Worm (Caenorhabditis elegans) whole organism, midembryonic: ENCODE data around the gene gro-1.

ENCODE experiments used
- T22C8.4 ChIP-seq: fragments of 200-800 bp; sonication (Bioruptor generic); IDR thresholded peaks from 2 replicates; pipeline ENCODE4 v1.3.6; 2022; ENCODE audit warnings: missing genetic modification characterization, missing compliant biosample characterization
- cog-1 ChIP-seq: sonication (generic microtip); optimal IDR thresholded peaks from 2 replicates; lab custom pipeline; 2016; ENCODE audit warnings: missing genetic modification characterization, missing compliant biosample characterization
- flt-1 ChIP-seq: fragments of 200-800 bp; sonication (Bioruptor generic); IDR thresholded peaks from 2 replicates; pipeline ENCODE4 v1.3.6; 2022; ENCODE audit warnings: missing genetic modification characterization, missing compliant biosample characterization
- klf-2 ChIP-seq: fragments of 200-800 bp; sonication (Bioruptor generic); conservative IDR thresholded peaks from 2 replicates; pipeline ENCODE4 v1.3.6; 2022; ENCODE audit warnings: missing genetic modification reagents, missing genetic modification characterization, missing compliant biosample characterization
- med-1 ChIP-seq: sonication (generic microtip); optimal IDR thresholded peaks from 2 replicates; lab custom pipeline; 2017; ENCODE audit warnings: missing genetic modification characterization, mild to moderate bottlenecking, missing compliant biosample characterization, antibody characterized with exemption, missing genetic modification reagents; ENCODE audit not compliant: insufficient read depth
- ref-1 ChIP-seq: fragments of 200-800 bp; sonication (Bioruptor generic); conservative IDR thresholded peaks from 2 replicates; pipeline ENCODE4 v1.3.6; 2022; ENCODE audit warnings: missing genetic modification reagents, missing genetic modification characterization, missing compliant biosample characterization
- tab-1 ChIP-seq: fragments of 200-800 bp; sonication (Bioruptor generic); IDR thresholded peaks from 2 replicates; pipeline ENCODE4 v1.3.6; 2022; ENCODE audit warnings: missing genetic modification characterization, missing compliant biosample characterization
- ztf-23 ChIP-seq: fragments of 200-800 bp; sonication (Bioruptor generic); IDR thresholded peaks from 2 replicates; pipeline ENCODE4 v1.3.6; 2022; ENCODE audit warnings: missing genetic modification reagents, missing genetic modification characterization, missing compliant biosample characterization
- ztf-29 ChIP-seq: fragments of 200-800 bp; sonication (Bioruptor generic); IDR thresholded peaks from 2 replicates; pipeline ENCODE4 v1.3.6; 2022; ENCODE audit warnings: missing genetic modification reagents, missing genetic modification characterization, missing compliant biosample characterization

gro-1 gene

DNA sequence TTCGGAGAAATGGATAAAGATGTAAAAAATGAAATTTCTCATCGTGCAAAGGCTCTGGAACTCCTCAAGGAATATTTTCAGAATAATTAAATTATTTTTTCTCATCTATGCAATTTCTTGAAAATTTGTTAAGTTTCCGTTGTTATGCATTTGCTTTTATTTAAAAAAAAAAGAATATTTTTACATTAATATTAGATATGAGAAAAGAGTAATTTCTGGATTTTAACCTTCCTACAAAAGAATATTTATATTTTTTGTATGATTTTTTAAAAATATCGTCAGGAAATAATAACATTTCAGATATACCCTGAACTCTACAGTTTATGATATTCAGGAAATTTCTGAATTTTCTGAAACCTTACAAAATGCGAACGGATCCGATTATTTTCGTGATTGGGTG is at the start of gene gro-1:
Gene gro-1 (plus strand): TSS at position 301 of the 400 bp plus-strand sequence.
- no peak for TF ChIP-seq ztf-29 (GFP tag; lab: Robert Waterston, UW)
- TF ChIP-seq med-1 (GFP tag; lab: Kevin White, UChicago) = no peak

DNA sequence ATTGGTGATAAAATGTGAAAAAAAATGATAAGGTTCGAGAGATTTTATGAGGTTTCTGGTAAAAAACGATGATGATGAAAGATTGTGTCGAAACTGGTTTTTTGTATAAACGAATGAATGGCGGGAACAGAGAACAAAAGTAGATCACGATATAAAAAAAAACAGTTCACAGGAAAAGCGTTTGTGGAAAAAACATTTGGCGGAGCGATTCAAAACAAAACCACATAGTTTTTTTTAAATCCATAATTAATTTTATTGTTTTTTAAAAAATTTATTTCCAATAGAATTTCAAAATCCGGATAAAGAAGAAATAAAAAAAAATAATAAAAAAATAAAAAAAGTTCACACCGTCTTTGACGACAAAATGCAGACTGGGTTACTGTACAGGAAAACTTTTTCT is 49.5 kb upstream of the gro-1 start, which contains the start of gene ZC155.4:
Gene ZC155.4 (minus strand): TSS at position 101 of the 400 bp plus-strand sequence.
- TF ChIP-seq ztf-23 (GFP tag; lab: Robert Waterston, UW) = no peak
- TF ChIP-seq klf-2 (GFP tag; lab: Robert Waterston, UW) = no peak
- TF ChIP-seq ztf-29 (GFP tag; lab: Robert Waterston, UW) = no peak
- TF ChIP-seq ref-1 (GFP tag; lab: Robert Waterston, UW) = no peak
- TF ChIP-seq flt-1 = no peak
- TF ChIP-seq med-1 (GFP tag; lab: Kevin White, UChicago) = no peak
- no peak for TF ChIP-seq cog-1 (tag; lab: Kevin White, UChicago)
- TF ChIP-seq T22C8.4 = no peak
- TF ChIP-seq tab-1 (GFP tag; lab: Robert Waterston, UW) = no peak

DNA sequence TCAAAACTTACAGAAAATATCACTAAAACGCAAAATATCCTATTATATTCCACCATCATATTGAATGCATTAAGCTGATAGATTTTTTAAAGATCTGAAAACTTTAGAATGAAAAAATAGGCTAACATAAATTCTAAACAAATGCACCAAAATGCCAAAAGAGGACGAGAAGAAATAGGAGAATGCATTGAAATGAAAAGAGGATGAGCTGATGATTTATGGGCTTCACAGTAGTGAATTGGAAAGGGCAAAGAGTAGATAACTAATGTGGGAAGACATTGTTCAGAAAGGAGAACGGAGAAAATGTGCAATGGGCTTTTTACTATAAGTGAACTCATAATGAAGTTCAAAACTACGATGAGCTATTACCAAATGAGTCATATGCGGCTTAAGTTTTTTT is 47.4 kb upstream of the gro-1 start, which contains the start of gene cutl-19:
Gene cutl-19 (minus strand): TSS at position 101 of the 400 bp plus-strand sequence.
- TF ChIP-seq cog-1 (tag; lab: Kevin White, UChicago) = no peak
- no peak for TF ChIP-seq klf-2 (GFP tag; lab: Robert Waterston, UW)
- no peak for TF ChIP-seq T22C8.4
- no peak for TF ChIP-seq flt-1
- TF ChIP-seq ztf-23 (GFP tag; lab: Robert Waterston, UW) = no peak
- TF ChIP-seq med-1 (GFP tag; lab: Kevin White, UChicago) = no peak
- TF ChIP-seq ref-1 (GFP tag; lab: Robert Waterston, UW) = no peak
- no peak for TF ChIP-seq tab-1 (GFP tag; lab: Robert Waterston, UW)
- no peak for TF ChIP-seq ztf-29 (GFP tag; lab: Robert Waterston, UW)

DNA sequence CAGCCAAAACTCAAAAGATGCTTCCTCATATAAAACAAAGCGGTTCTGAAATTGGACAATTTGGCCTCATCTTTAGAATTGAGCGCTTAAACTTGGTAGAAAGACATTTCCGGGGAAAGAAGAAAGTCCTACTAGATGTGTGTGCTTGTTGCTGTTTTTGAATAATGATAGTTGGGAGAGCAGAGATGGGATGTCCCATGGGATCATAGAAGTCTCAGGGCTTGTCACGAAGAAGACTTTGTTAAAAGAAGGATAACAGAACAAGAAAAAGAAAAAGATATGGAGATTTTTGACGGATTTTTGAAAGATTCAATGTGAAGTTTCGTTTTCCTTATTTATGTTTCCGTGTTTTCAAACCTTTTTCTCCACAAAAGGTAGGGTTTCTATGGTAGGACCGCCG is 46.2 kb upstream of the gro-1 start, which contains the start of gene ZC155.2:
Gene ZC155.2 (plus strand): TSS at position 301 of the 400 bp plus-strand sequence.
- no peak for TF ChIP-seq med-1 (GFP tag; lab: Kevin White, UChicago)
- no peak for TF ChIP-seq ref-1 (GFP tag; lab: Robert Waterston, UW)
- TF ChIP-seq T22C8.4 = no peak
- no peak for TF ChIP-seq flt-1
- no peak for TF ChIP-seq ztf-29 (GFP tag; lab: Robert Waterston, UW)
- no peak for TF ChIP-seq ztf-23 (GFP tag; lab: Robert Waterston, UW)
- no peak for TF ChIP-seq klf-2 (GFP tag; lab: Robert Waterston, UW)
- TF ChIP-seq tab-1 (GFP tag; lab: Robert Waterston, UW) = no peak
- no peak for TF ChIP-seq cog-1 (tag; lab: Kevin White, UChicago)

DNA sequence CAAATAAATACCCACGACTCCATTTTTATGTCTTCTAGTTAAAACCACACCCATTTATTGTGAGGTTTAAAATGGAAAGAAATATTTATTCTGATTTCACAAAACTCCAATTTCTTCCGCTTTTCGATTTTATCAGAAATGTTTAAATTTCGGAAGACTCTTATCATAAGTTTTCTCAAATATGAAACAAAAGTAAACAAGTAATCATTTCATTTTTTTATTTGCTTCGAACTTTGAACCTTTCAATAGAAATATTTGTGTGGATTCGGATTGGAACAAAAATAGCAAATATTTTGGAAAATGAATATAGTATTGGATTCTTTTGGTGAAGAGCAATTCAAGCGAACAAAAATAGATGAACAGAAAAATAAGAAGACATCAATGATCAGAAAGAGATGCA is 43.1 kb upstream of the gro-1 start:
- TF ChIP-seq ztf-23 (GFP tag; lab: Robert Waterston, UW) (no peak), klf-2 (GFP tag; lab: Robert Waterston, UW) (no peak), flt-1 (no peak), med-1 (GFP tag; lab: Kevin White, UChicago) (no peak), tab-1 (GFP tag; lab: Robert Waterston, UW) (no peak), ref-1 (GFP tag; lab: Robert Waterston, UW) (no peak), T22C8.4 (no peak), cog-1 (tag; lab: Kevin White, UChicago) (no peak), ztf-29 (GFP tag; lab: Robert Waterston, UW) (no peak)

DNA sequence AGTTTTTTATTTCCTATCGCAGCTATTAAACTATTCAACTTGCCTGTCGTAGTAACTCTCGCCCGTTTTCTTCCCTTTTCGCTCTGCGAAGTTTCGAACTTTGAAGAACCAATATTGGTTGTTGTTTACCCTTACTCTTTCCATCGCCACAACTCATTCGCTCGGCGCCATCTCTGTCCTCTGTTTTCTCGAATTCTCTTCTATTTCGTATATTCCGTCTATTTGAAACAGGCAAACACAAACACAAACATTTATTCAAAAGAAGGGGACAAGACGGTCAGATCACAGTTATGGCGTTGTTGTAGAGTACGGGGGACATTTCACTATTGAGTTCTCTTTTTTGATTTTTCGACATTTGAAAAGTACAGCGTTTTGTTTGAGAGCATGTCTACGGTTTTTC is 42.1 kb upstream of the gro-1 start:
- no peak for TF ChIP-seq med-1 (GFP tag; lab: Kevin White, UChicago)
- TF ChIP-seq ztf-23 (GFP tag; lab: Robert Waterston, UW) = no peak
- no peak for TF ChIP-seq flt-1
- TF ChIP-seq ztf-29 (GFP tag; lab: Robert Waterston, UW) = no peak
- no peak for TF ChIP-seq T22C8.4
- no peak for TF ChIP-seq klf-2 (GFP tag; lab: Robert Waterston, UW)
- TF ChIP-seq tab-1 (GFP tag; lab: Robert Waterston, UW) = no peak
- no peak for TF ChIP-seq ref-1 (GFP tag; lab: Robert Waterston, UW)
- no peak for TF ChIP-seq cog-1 (tag; lab: Kevin White, UChicago)

DNA sequence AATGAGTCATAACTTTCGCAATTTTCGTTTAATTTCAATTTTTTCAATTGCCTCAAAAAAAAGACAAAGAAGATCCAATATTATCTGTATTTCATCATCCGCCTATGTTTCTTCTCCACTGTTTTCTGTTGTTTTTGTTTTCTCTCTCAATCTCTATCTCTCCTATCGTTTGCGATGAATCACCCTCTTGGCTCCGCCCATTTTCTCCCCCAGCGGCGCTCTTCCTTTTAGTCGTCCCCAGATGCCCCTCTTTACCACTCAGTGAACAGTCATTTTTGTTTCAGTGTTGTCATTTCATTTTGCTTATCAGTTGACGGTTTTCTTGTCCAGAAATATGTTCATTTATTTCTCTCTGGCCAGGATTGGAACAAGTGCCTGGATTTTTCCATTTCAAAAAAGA is 40.0 kb upstream of the gro-1 start:
- TF ChIP-seq ztf-29 (GFP tag; lab: Robert Waterston, UW) (no peak), T22C8.4 (no peak)

DNA sequence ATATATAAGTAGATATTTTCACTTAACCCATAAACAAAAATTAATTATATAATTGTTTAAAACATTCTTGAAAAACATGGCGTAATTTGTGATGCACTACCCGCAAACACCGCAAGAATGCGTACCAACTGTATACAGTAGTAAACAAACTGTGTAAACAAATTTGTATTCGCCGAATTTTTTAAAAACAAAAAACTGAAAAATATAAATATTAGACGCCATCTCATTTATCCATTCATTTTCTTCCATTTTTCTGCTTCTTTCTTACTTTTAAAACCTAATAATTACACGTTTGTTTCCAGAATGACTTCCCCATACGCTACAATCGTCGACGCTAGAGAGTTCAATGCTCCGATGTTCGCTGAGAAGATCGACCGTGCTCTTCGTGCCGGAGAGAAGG is 39.6 kb upstream of the gro-1 start, which contains the start of gene nex-1:
Gene nex-1 (plus strand): TSS at position 301 of the 400 bp plus-strand sequence.
- no peak for TF ChIP-seq ref-1 (GFP tag; lab: Robert Waterston, UW)
- no peak for TF ChIP-seq flt-1
- no peak for TF ChIP-seq tab-1 (GFP tag; lab: Robert Waterston, UW)
- no peak for TF ChIP-seq klf-2 (GFP tag; lab: Robert Waterston, UW)
- TF ChIP-seq med-1 (GFP tag; lab: Kevin White, UChicago) = no peak
- no peak for TF ChIP-seq T22C8.4
- no peak for TF ChIP-seq ztf-23 (GFP tag; lab: Robert Waterston, UW)
- TF ChIP-seq ztf-29 (GFP tag; lab: Robert Waterston, UW) = no peak
- no peak for TF ChIP-seq cog-1 (tag; lab: Kevin White, UChicago)

DNA sequence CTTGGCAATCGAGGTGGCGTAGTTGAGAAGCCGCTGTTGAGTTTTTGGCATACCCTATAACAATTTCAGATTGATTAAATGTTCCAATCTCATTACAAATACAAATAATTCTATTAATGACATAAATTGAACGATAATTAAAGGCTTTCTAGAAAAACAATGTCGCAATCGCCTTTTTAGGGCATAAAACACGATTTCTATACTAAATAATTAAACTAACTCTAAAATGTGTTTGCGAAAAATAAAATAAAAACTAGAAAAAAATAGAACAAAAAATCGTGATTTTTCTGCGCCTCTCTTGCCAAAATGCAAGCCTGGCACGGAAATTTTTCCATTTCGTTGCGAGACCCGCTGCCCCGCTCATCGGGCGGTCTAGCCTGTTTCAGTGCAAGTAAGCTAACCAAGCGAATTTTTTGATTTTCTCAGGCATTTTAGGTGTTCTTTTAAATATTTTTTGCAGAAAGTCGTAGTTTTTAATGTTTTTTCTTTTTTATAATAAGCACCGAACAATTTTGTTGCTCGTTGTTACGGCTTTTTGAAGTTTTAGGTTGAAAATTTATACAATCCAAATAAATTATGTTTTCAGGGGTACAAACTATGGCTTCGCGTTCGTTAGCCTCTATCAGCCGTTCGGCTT is 37.0 kb upstream of the gro-1 start, which contains the start of the genes C34E10.12, C34E10.10 and atp-2:
Gene C34E10.12 (minus strand): TSS at position 51 of the 637 bp plus-strand sequence.
Gene C34E10.10 (minus strand): TSS at position 54 of the 637 bp plus-strand sequence.
Gene atp-2 (plus strand): TSS at position 587 of the 637 bp plus-strand sequence.
- TF ChIP-seq ref-1 (GFP tag; lab: Robert Waterston, UW) (no peak), ztf-23 (GFP tag; lab: Robert Waterston, UW) (peak; percentile 69; the same call in 1 of the 2 replicates), ztf-29 (GFP tag; lab: Robert Waterston, UW) (peak; percentile 72), klf-2 (GFP tag; lab: Robert Waterston, UW) (no peak; the same call in 1 of the 2 replicates), cog-1 (tag; lab: Kevin White, UChicago) (peak; percentile 25), T22C8.4 (no peak), med-1 (GFP tag; lab: Kevin White, UChicago) (peak; percentile 7), tab-1 (GFP tag; lab: Robert Waterston, UW) (no peak)
